Worm (Caenorhabditis elegans): ENCODE results near the gene snn-1.

The snn-1 gene

DNA sequence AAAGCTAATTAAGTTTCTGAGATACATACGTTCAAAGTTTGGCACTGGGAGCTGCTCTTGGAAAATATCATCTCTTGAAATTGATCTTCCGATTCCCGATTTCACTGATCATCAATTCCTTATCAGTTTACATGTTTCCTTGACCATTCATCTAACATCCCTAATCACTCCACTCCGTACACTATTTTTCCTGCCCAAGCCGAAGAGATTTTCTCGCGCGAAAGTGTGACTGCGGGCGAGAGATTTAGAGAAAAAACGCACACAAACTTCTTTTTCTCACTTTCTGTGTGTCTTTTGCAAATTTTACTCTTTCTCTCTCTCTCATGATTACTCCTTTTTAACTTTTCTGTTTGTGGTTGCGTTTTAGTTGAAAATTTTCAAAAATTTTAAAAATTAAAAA is 22.2 kb upstream of the snn-1 start:
- TF ChIP-seq sptf-1 (tag; optimal IDR thresholded peaks at IDR 0.05) (no peak), pax-3 (tag; optimal IDR thresholded peaks at IDR 0.05) (no peak), unc-30 (tag; optimal IDR thresholded peaks at IDR 0.05) (no peak), tlp-1 (tag; optimal IDR thresholded peaks at IDR 0.05) (no peak), unc-98 (GFP tag; IDR thresholded peaks at IDR 0.05) (no peak), snu-23 (GFP tag; optimal IDR thresholded peaks at IDR 0.05) (peak; percentile 69), lsy-2 (tag; optimal IDR thresholded peaks at IDR 0.05) (peak; percentile 25 to 60), unc-62 (GFP tag; optimal IDR thresholded peaks at IDR 0.05) (no peak), swsn-7 (tag; optimal IDR thresholded peaks at IDR 0.05) (peak; percentile 14), pag-3 (tag; optimal IDR thresholded peaks at IDR 0.05; ENCODE audit: borderline replicate concordance, insufficient read depth) (peak; percentile 32), ces-1 (GFP tag; optimal IDR thresholded peaks at IDR 0.05) (no peak), sup-37 (GFP tag; optimal IDR thresholded peaks at IDR 0.05) (no peak), dsc-1 (tag; optimal IDR thresholded peaks at IDR 0.05) (no peak), unc-130 (tag; optimal IDR thresholded peaks at IDR 0.05) (no peak), elt-3 (tag; optimal IDR thresholded peaks at IDR 0.05) (peak in 5 of 6 experiments; percentile 23 to 86 (median 50)), zag-1 (tag; optimal IDR thresholded peaks at IDR 0.05) (no peak), tbx-2 (tag; optimal IDR thresholded peaks at IDR 0.05) (peak; percentile 67), ceh-90 (tag; optimal IDR thresholded peaks at IDR 0.05) (no peak), lin-15B (tag; optimal IDR thresholded peaks at IDR 0.05) (no peak), aha-1 (tag; optimal IDR thresholded peaks at IDR 0.05) (no peak), unc-86 (tag; optimal IDR thresholded peaks at IDR 0.05) (no peak), ceh-88 (GFP tag; IDR thresholded peaks at IDR 0.05) (no peak), zip-4 (GFP tag; optimal IDR thresholded peaks at IDR 0.05) (no peak), fkh-10 (GFP tag; optimal IDR thresholded peaks at IDR 0.05) (no peak), fkh-4 (tag; optimal IDR thresholded peaks at IDR 0.05; ENCODE audit: borderline replicate concordance) (no peak), nhr-20 (tag; optimal IDR thresholded peaks at IDR 0.05) (peak; percentile 75), mef-2 (tag; optimal IDR thresholded peaks at IDR 0.05) (no peak), rnt-1 (tag; optimal IDR thresholded peaks at IDR 0.05) (no peak), hpl-2 (GFP tag; optimal IDR thresholded peaks at IDR 0.05) (no peak), Y116A8C.19 (tag; optimal IDR thresholded peaks at IDR 0.05; ENCODE audit: borderline replicate concordance) (no peak), lin-14 (GFP tag; optimal IDR thresholded peaks at IDR 0.05) (peak; percentile 76), nhr-76 (tag; optimal IDR thresholded peaks at IDR 0.05) (no peak), nhr-90 (tag; optimal IDR thresholded peaks at IDR 0.05; ENCODE audit: poor library complexity) (peak; percentile 14), fos-1 (tag; optimal IDR thresholded peaks at IDR 0.05) (peak; percentile 43), ama-1 (optimal IDR thresholded peaks at IDR 0.05) (no peak), nhr-19 (GFP tag; conservative IDR thresholded peaks at IDR 0.05) (peak; percentile 26), jun-1 (tag; optimal IDR thresholded peaks at IDR 0.05) (peak; percentile 42), nhr-77 (tag; optimal IDR thresholded peaks at IDR 0.05) (peak; percentile 56), pqm-1 (tag; optimal IDR thresholded peaks at IDR 0.05) (no peak), nhr-85 (tag) (peak; percentile 70), ets-5 (GFP tag; IDR thresholded peaks at IDR 0.05) (no peak), nhr-71 (tag; optimal IDR thresholded peaks at IDR 0.05) (peak; percentile 70), mep-1 (tag; optimal IDR thresholded peaks at IDR 0.05) (peak; percentile 55), alr-1 (tag; optimal IDR thresholded peaks at IDR 0.05; ENCODE audit: borderline replicate concordance) (no peak), efl-3 (GFP tag; optimal IDR thresholded peaks at IDR 0.05) (no peak), C04F5.9 (tag; optimal IDR thresholded peaks at IDR 0.05) (no peak), lir-3 (tag; optimal IDR thresholded peaks at IDR 0.05; ENCODE audit: poor library complexity) (no peak), mdl-1 (tag; optimal IDR thresholded peaks at IDR 0.05) (peak in 1 of 2 experiments; percentile 55), ceh-82 (tag; optimal IDR thresholded peaks at IDR 0.05) (peak in 1 of 3 experiments; percentile 29), isw-1 (GFP tag; IDR thresholded peaks at IDR 0.05) (no peak), nhr-237 (tag; optimal IDR thresholded peaks at IDR 0.05) (no peak), skn-1 (tag; optimal IDR thresholded peaks at IDR 0.05) (no peak), nhr-12 (tag; optimal IDR thresholded peaks at IDR 0.05) (no peak), nhr-84 (tag; optimal IDR thresholded peaks at IDR 0.05) (no peak)

Measured in whole organism, L1 larva.